Fruit fly (Drosophila melanogaster) whole organism, embryonic: ENCODE results near the gene RhoBTB.

Source experiments
- Ada2b ChIP-seq: fragments of 200-800 bp; sonication (Bioruptor generic); IDR thresholded peaks from 2 replicates; pipeline ENCODE4 v1.3.6; 2022; ENCODE audit warnings: missing biosample characterization, missing genetic modification characterization
- CG13287 ChIP-seq: fragments of 200-800 bp; sonication (Bioruptor generic); IDR thresholded peaks from 2 replicates; pipeline ENCODE4 v1.3.6; 2022; ENCODE audit warnings: missing biosample characterization, missing genetic modification characterization; ENCODE audit not compliant: partially characterized antibody
- CG15011 ChIP-seq: fragments of 200-800 bp; sonication (Bioruptor generic); optimal IDR thresholded peaks from 3 replicates; lab custom pipeline; 2018; ENCODE audit warnings: missing biosample characterization, mild to moderate bottlenecking, missing genetic modification characterization
- CG15073 ChIP-seq: fragments of 200-800 bp; sonication (Bioruptor generic); optimal IDR thresholded peaks from 2 replicates; lab custom pipeline; 2016; ENCODE audit warnings: missing biosample characterization, missing genetic modification characterization
- CG17829 ChIP-seq: fragments of 200-800 bp; optimal IDR thresholded peaks from 2 replicates; lab custom pipeline; 2019; ENCODE audit warnings: missing biosample characterization, mild to moderate bottlenecking, missing genetic modification characterization, moderate library complexity
- CG18011 ChIP-seq: fragments of 200-800 bp; sonication (Bioruptor generic); optimal IDR thresholded peaks from 2 replicates; lab custom pipeline; 2017; ENCODE audit warnings: missing biosample characterization, missing genetic modification characterization, mild to moderate bottlenecking, moderate library complexity, missing genotype
- CG18764 ChIP-seq: fragments of 200-800 bp; sonication (Bioruptor generic); optimal IDR thresholded peaks from 3 replicates; lab custom pipeline; 2016; ENCODE audit warnings: missing biosample characterization, missing genetic modification characterization
- CG2199 ChIP-seq: fragments of 200-800 bp; sonication (Bioruptor generic); IDR thresholded peaks from 3 replicates; pipeline ENCODE4 v1.3.6; 2022; ENCODE audit warnings: missing biosample characterization, missing genetic modification characterization
- CG2875 ChIP-seq: fragments of 200-800 bp; sonication (Bioruptor generic); optimal IDR thresholded peaks from 2 replicates; lab custom pipeline; 2017; ENCODE audit warnings: missing biosample characterization, mild to moderate bottlenecking, missing genetic modification characterization, missing genetic modification reagents
- CG3838 ChIP-seq: fragments of 200-800 bp; sonication (Bioruptor generic); optimal IDR thresholded peaks from 3 replicates; lab custom pipeline; 2016; ENCODE audit warnings: missing biosample characterization, missing genetic modification characterization
- CG3995 ChIP-seq: fragments of 200-800 bp; sonication (Bioruptor generic); optimal IDR thresholded peaks from 3 replicates; lab custom pipeline; 2016; ENCODE audit warnings: missing biosample characterization, missing genetic modification characterization
- CG4820 ChIP-seq: fragments of 200-800 bp; sonication (Bioruptor generic); optimal IDR thresholded peaks from 3 replicates; lab custom pipeline; 2016; ENCODE audit warnings: missing biosample characterization, missing genetic modification characterization
- CG6654 ChIP-seq: fragments of 200-800 bp; sonication (Bioruptor generic); optimal IDR thresholded peaks from 2 replicates; lab custom pipeline; 2017; ENCODE audit warnings: missing biosample characterization, mild to moderate bottlenecking, missing genetic modification characterization
- D19A ChIP-seq: fragments of 200-800 bp; optimal IDR thresholded peaks from 3 replicates; lab custom pipeline; 2019; ENCODE audit warnings: missing biosample characterization, mild to moderate bottlenecking, missing genetic modification characterization, moderate library complexity
- Deaf1 ChIP-seq: fragments of 200-800 bp; optimal IDR thresholded peaks from 3 replicates; lab custom pipeline; 2019; ENCODE audit warnings: missing biosample characterization, mild to moderate bottlenecking, missing genetic modification characterization, moderate library complexity
- Dip3 ChIP-seq: fragments of 200-800 bp; sonication (Bioruptor generic); optimal IDR thresholded peaks from 3 replicates; lab custom pipeline; 2016; ENCODE audit warnings: missing biosample characterization, missing genetic modification characterization
- Doc2 ChIP-seq: fragments of 200-800 bp; sonication (Bioruptor generic); IDR thresholded peaks from 2 replicates; pipeline ENCODE4 v1.3.6; 2022; ENCODE audit warnings: missing biosample characterization, missing genetic modification characterization
- Doc3 ChIP-seq: fragments of 200-800 bp; sonication (Bioruptor generic); IDR thresholded peaks from 3 replicates; pipeline ENCODE4 v1.3.6; 2022; ENCODE audit warnings: missing biosample characterization, missing genetic modification characterization; ENCODE audit not compliant: partially characterized antibody
- Drgx ChIP-seq: fragments of 200-800 bp; sonication (Bioruptor generic); IDR thresholded peaks from 2 replicates; pipeline ENCODE4 v1.3.6; 2022; ENCODE audit warnings: missing biosample characterization, missing genetic modification characterization
- Ets65A ChIP-seq: fragments of 200-800 bp; sonication (Bioruptor generic); peaks from one replicate; lab custom pipeline; 2016; ENCODE audit warnings: missing biosample characterization, missing genetic modification characterization
- Gug ChIP-seq: fragments of 200-800 bp; sonication (Bioruptor generic); IDR thresholded peaks from 4 replicates; pipeline ENCODE4 v1.3.6; 2022; ENCODE audit warnings: missing biosample characterization, missing genetic modification characterization
- HHEX ChIP-seq: fragments of 200-800 bp; sonication (Bioruptor generic); optimal IDR thresholded peaks from 3 replicates; lab custom pipeline; 2017; ENCODE audit warnings: missing biosample characterization, mild to moderate bottlenecking, missing genetic modification characterization, missing genetic modification reagents
- Hand ChIP-seq: fragments of 200-800 bp; sonication (Bioruptor generic); optimal IDR thresholded peaks from 2 replicates; lab custom pipeline; 2017; ENCODE audit warnings: mild to moderate bottlenecking, missing biosample characterization, missing genetic modification reagents, missing genetic modification characterization
- Hmr ChIP-seq: fragments of 200-800 bp; sonication (Bioruptor generic); optimal IDR thresholded peaks from 3 replicates; lab custom pipeline; 2017; ENCODE audit warnings: mild to moderate bottlenecking, missing biosample characterization, missing genetic modification reagents, missing genetic modification characterization
- Hr78 ChIP-seq, 2 experiments: fragments of 200-800 bp in 1 of 2; fragments of >200 bp in 1 of 2; sonication (Bioruptor generic) in 1 of 2; optimal IDR thresholded peaks; 2 replicates each; lab custom pipeline; 2017 to 2019; ENCODE audit warnings: missing biosample characterization in 2 of 2, missing genetic modification characterization in 2 of 2, mild to moderate bottlenecking in 1 of 2, moderate library complexity in 1 of 2
- Lhr ChIP-seq: fragments of 200-800 bp; sonication (Bioruptor generic); optimal IDR thresholded peaks from 3 replicates; lab custom pipeline; 2017; ENCODE audit warnings: mild to moderate bottlenecking, missing biosample characterization, missing genetic modification reagents, missing genetic modification characterization
- NK7.1 ChIP-seq: fragments of 200-800 bp; sonication (Bioruptor generic); optimal IDR thresholded peaks from 3 replicates; lab custom pipeline; 2016; ENCODE audit warnings: missing biosample characterization, missing genetic modification characterization
- Nf-YA ChIP-seq: fragments of 200-800 bp; sonication (Bioruptor generic); IDR thresholded peaks from 2 replicates; pipeline ENCODE4 v1.3.6; 2022; ENCODE audit warnings: missing biosample characterization, missing genetic modification characterization
- Oaz ChIP-seq: fragments of 200-800 bp; sonication (Bioruptor generic); IDR thresholded peaks from 2 replicates; pipeline ENCODE4 v1.3.6; 2022; ENCODE audit warnings: missing biosample characterization, missing genetic modification characterization
- Oli ChIP-seq: fragments of 200-800 bp; sonication (Bioruptor generic); optimal IDR thresholded peaks from 2 replicates; lab custom pipeline; 2018; ENCODE audit warnings: missing biosample characterization, mild to moderate bottlenecking, missing genetic modification characterization, moderate library complexity
- Poxn ChIP-seq: fragments of 200-800 bp; sonication (Bioruptor generic); IDR thresholded peaks from 2 replicates; pipeline ENCODE4 v1.3.6; 2022; ENCODE audit warnings: missing biosample characterization, missing genetic modification characterization
- Ravus ChIP-seq: fragments of 200-800 bp; sonication (Bioruptor generic); IDR thresholded peaks from 2 replicates; pipeline ENCODE4 v1.3.6; 2022; ENCODE audit warnings: missing biosample characterization, missing genetic modification characterization
- Rfx ChIP-seq: fragments of 200-800 bp; sonication (Bioruptor generic); IDR thresholded peaks from 2 replicates; pipeline ENCODE4 v1.3.6; 2022; ENCODE audit warnings: missing biosample characterization, missing genetic modification characterization
- TFAM ChIP-seq: fragments of 200-800 bp; sonication (Bioruptor generic); optimal IDR thresholded peaks from 2 replicates; lab custom pipeline; 2017; ENCODE audit warnings: missing biosample characterization, missing genetic modification characterization, inconsistent platforms
- Xbp1 ChIP-seq: fragments of 200-800 bp; sonication (Bioruptor generic); optimal IDR thresholded peaks from 3 replicates; lab custom pipeline; 2016; ENCODE audit warnings: missing biosample characterization, mild to moderate bottlenecking, missing genetic modification characterization
- abd-A ChIP-seq: fragments of 200-800 bp; sonication (Bioruptor generic); optimal IDR thresholded peaks from 3 replicates; lab custom pipeline; 2019; ENCODE audit warnings: missing biosample characterization, mild to moderate bottlenecking, missing genetic modification characterization, moderate library complexity
- chinmo ChIP-seq: fragments of 200-800 bp; sonication (Bioruptor generic); IDR thresholded peaks from 4 replicates; pipeline ENCODE4 v1.3.6; 2022; ENCODE audit warnings: missing biosample characterization, missing genetic modification characterization; ENCODE audit not compliant: partially characterized antibody
- crp ChIP-seq, 2 experiments: fragments of 200-800 bp; sonication (Bioruptor generic); optimal IDR thresholded peaks; 2 replicates in 1 of 2; 3 replicates in 1 of 2; lab custom pipeline; 2017; ENCODE audit warnings: missing biosample characterization in 2 of 2, missing genetic modification characterization in 2 of 2, mild to moderate bottlenecking in 1 of 2, moderate library complexity in 1 of 2
- dysf ChIP-seq: fragments of 200-800 bp; sonication (Bioruptor generic); IDR thresholded peaks from 3 replicates; pipeline ENCODE4 v1.3.6; 2022; ENCODE audit warnings: missing biosample characterization, missing genetic modification characterization
- grn ChIP-seq: fragments of 200-800 bp; sonication (Bioruptor generic); optimal IDR thresholded peaks from 3 replicates; lab custom pipeline; 2017; ENCODE audit warnings: missing biosample characterization, missing genetic modification characterization
- lov ChIP-seq, 2 experiments: fragments of 200-800 bp in 1 of 2; fragments of >200 bp in 1 of 2; sonication (Bioruptor generic) in 1 of 2; IDR thresholded peaks in 1 of 2; optimal IDR thresholded peaks in 1 of 2; 2 replicates in 1 of 2; 3 replicates in 1 of 2; pipeline versions ENCODE4 v1.3.6 to Lab custom; 2017 to 2022; ENCODE audit warnings: missing biosample characterization in 1 of 2, missing genetic modification characterization in 1 of 2
- peb ChIP-seq: fragments of 200-800 bp; sonication (Bioruptor generic); IDR thresholded peaks from 2 replicates; pipeline ENCODE4 v1.3.6; 2022; ENCODE audit warnings: missing biosample characterization, missing genetic modification characterization
- pho ChIP-seq: fragments of 200-800 bp; sonication (Bioruptor generic); optimal IDR thresholded peaks from 2 replicates; lab custom pipeline; 2016; ENCODE audit warnings: missing biosample characterization, missing genetic modification characterization
- prd ChIP-seq, 3 experiments: fragments of >200 bp in 2 of 3; fragments of 200-800 bp in 1 of 3; sonication (Bioruptor generic) in 1 of 3; optimal IDR thresholded peaks in 2 of 3; IDR thresholded peaks in 1 of 3; 2 replicates in 2 of 3; 3 replicates in 1 of 3; pipeline versions ENCODE4 v1.3.6 to Lab custom; 2017 to 2022; ENCODE audit warnings: missing biosample characterization in 1 of 3, missing genetic modification characterization in 1 of 3
- ro ChIP-seq: fragments of 200-800 bp; sonication (Bioruptor generic); IDR thresholded peaks from 2 replicates; pipeline ENCODE4 v1.3.6; 2022; ENCODE audit warnings: missing biosample characterization, missing genetic modification characterization
- sens ChIP-seq: fragments of 200-800 bp; sonication (Bioruptor generic); peaks from one replicate; lab custom pipeline; 2016; ENCODE audit warnings: missing biosample characterization, missing genetic modification characterization
- sim ChIP-seq: fragments of 200-800 bp; sonication (Bioruptor generic); IDR thresholded peaks from 2 replicates; pipeline ENCODE4 v1.3.6; 2022; ENCODE audit warnings: missing biosample characterization, missing genetic modification characterization
- sr ChIP-seq: fragments of 200-800 bp; sonication (Bioruptor generic); IDR thresholded peaks from 3 replicates; pipeline ENCODE4 v1.3.6; 2022; ENCODE audit warnings: missing biosample characterization, missing genetic modification characterization
- ttk ChIP-seq: fragments of 200-800 bp; sonication (Bioruptor generic); IDR thresholded peaks from 2 replicates; pipeline ENCODE4 v2.1.2; 2022; ENCODE audit warnings: missing biosample characterization, missing genetic modification characterization
- usp ChIP-seq: fragments of >200 bp; optimal IDR thresholded peaks from 2 replicates; lab custom pipeline; 2017; ENCODE audit warnings: missing biosample characterization, missing genetic modification characterization

RhoBTB gene

dm6 chr3L:20385408-20385807 is 9.4 kb downstream of the RhoBTB start (continued):
- TF ChIP-seq CG18011 (GFP tag; lab: Kevin White, UChicago), result no peak
- TF ChIP-seq sr, result no peak
- TF ChIP-seq chinmo, result peak; percentile 49; the same call in 2 of the 4 replicates
- TF ChIP-seq HHEX, result no peak
- no peak for TF ChIP-seq Oli (tag; lab: Kevin White, UChicago)
- no peak for TF ChIP-seq Xbp1 (GFP tag; lab: Kevin White, UChicago)
- TF ChIP-seq Nf-YA, result no peak
- TF ChIP-seq CG3838 (GFP tag; lab: Kevin White, UChicago), result no peak
- TF ChIP-seq CG3995 (GFP tag; lab: Kevin White, UChicago), result peak; percentile 8
- TF ChIP-seq sim, result no peak
- TF ChIP-seq grn (GFP tag; lab: Kevin White, UChicago), result peak; percentile 87
- TF ChIP-seq CG2199 (GFP tag; lab: Robert Waterston, UW), result peak; percentile 53; the same call in 1 of the 3 replicates
- TF ChIP-seq Ravus (GFP tag; lab: Robert Waterston, UW), result no peak
- TF ChIP-seq CG17829 (tag; lab: Kevin White, UChicago), result no peak
- no peak for TF ChIP-seq Doc3 (GFP tag; lab: Robert Waterston, UW)
- TF ChIP-seq CG2875 (GFP tag; lab: Kevin White, UChicago), result no peak
- TF ChIP-seq pho, result no peak
- no peak for TF ChIP-seq CG15073 (GFP tag; lab: Kevin White, UChicago)
- no peak for TF ChIP-seq usp (GFP tag; lab: Kevin White, UChicago)
- TF ChIP-seq lov (optimal IDR thresholded peaks at IDR 0.05; lab: Kevin White, UChicago), result no peak
- no peak for TF ChIP-seq lov (GFP tag; IDR thresholded peaks at IDR 0.05; lab: Robert Waterston, UW)
- peak; percentile 47 for TF ChIP-seq D19A (tag; lab: Kevin White, UChicago)
- TF ChIP-seq prd (optimal IDR thresholded peaks at IDR 0.05; lab: Kevin White, UChicago), result no peak
- TF ChIP-seq prd (GFP tag; IDR thresholded peaks at IDR 0.05; lab: Robert Waterston, UW), result no peak

DNA sequence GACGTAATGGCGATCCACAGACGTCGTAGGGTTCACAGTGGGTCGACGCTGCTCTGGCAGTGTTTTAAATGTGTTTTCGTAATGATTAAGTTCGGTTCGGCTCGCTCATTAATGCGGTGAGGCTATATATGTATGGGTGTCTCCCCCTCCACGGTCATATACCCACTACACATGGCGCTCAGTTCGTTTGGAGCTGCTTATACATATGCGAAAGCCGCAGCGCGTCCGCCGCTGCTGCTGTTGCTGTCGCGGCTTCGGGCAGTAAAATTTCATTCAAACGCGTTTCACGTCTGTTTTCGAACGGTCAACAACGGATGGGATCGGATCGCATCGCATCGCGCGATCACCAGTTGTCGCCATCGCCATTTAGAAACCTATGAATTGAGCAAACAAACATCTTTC is 9.9 kb downstream of the RhoBTB start:
- TF ChIP-seq CG6654 (GFP tag; lab: Kevin White, UChicago), result no peak
- TF ChIP-seq abd-A (tag; lab: Kevin White, UChicago), result peak; percentile 75
- no peak for TF ChIP-seq Gug (GFP tag; lab: Robert Waterston, UW)
- TF ChIP-seq ttk, result 0 out of 2 replicates have a peak, but pooled peaks have one; percentile 12
- no peak for TF ChIP-seq peb
- peak; percentile 26; the same call in 1 of the 2 replicates for TF ChIP-seq CG13287
- TF ChIP-seq TFAM (GFP tag; lab: Kevin White, UChicago), result no peak
- no peak for TF ChIP-seq Dip3 (GFP tag; lab: Kevin White, UChicago)
- TF ChIP-seq sens (GFP tag; lab: Kevin White, UChicago), result peak; percentile 65
- TF ChIP-seq Oaz (GFP tag; lab: Robert Waterston, UW), result no peak
- TF ChIP-seq Hand, result no peak
- TF ChIP-seq Hr78 (GFP tag; optimal IDR thresholded peaks at IDR 0.05; lab: Kevin White, UChicago), result peak in 1 of 2 experiments; percentile 83
- TF ChIP-seq Ada2b (GFP tag; lab: Robert Waterston, UW), result no peak
- TF ChIP-seq CG4820, result no peak
- no peak for TF ChIP-seq sr
- TF ChIP-seq crp (GFP tag; optimal IDR thresholded peaks at IDR 0.05; lab: Kevin White, UChicago), result no peak
- no peak for TF ChIP-seq Poxn
- no peak for TF ChIP-seq ro (GFP tag; lab: Robert Waterston, UW)
- 0 out of 2 replicates have a peak, but pooled peaks have one; percentile 27 for TF ChIP-seq Rfx (GFP tag; lab: Robert Waterston, UW)
- no peak for TF ChIP-seq dysf
- peak; percentile 23 for TF ChIP-seq Hmr
- no peak for TF ChIP-seq CG15011
- no peak for TF ChIP-seq Doc2 (GFP tag; lab: Robert Waterston, UW)
- no peak for TF ChIP-seq Drgx (GFP tag; lab: Robert Waterston, UW)
- no peak for TF ChIP-seq Ets65A (GFP tag; lab: Kevin White, UChicago)
- TF ChIP-seq Lhr (GFP tag; lab: Kevin White, UChicago), result no peak
- peak; percentile 41 for TF ChIP-seq Deaf1
- TF ChIP-seq NK7.1 (GFP tag; lab: Kevin White, UChicago), result no peak
- TF ChIP-seq CG18764 (GFP tag; lab: Kevin White, UChicago), result no peak
